Fruit fly (Drosophila melanogaster): ENCODE data around the gene CG43082.

The CG43082 gene

DNA sequence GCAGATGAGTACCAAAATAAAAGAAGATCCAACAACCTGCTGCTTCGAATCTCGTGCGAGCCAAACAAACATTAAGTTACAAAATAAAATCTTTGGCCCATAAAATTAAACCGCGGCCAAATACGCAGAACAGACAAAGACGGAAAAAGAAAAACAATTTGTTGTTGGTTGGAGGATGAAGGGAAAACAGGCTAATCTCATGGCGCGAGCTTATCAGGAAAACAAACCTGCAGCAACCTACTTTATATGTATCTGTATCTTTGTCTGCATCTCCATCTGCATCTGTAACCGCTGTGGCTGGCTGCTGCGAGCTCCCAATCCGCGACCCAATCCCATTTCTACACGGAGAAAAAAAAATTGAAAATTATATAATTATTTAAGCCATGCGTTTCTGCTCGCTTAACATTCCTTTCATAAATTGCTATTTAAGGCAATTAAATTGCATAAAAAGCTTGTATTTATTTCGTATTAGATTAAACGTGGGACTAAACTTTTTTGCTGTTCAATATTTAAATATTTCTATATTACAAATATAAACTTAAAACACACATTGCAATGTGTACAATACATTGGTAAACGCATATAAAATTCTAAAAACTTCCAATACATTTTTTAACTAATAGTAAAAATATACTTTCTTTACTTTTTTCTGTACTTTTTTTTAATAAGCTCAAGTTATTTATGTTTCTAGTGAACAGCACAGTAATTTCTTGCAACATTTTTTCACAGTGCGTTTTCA is 31.3 kb downstream of the CG43082 start (continued):
- no peak for TF ChIP-seq Hmr (GFP tag; optimal IDR thresholded peaks at IDR 0.05)
- peak; percentile 13 for TF ChIP-seq Nf-YB (GFP tag; optimal IDR thresholded peaks at IDR 0.05)
- no peak for TF ChIP-seq CG4360 (GFP tag; IDR thresholded peaks at IDR 0.05)
- TF ChIP-seq fu2 (GFP tag; optimal IDR thresholded peaks at IDR 0.05) = no peak
- no peak for TF ChIP-seq ken (GFP tag; IDR thresholded peaks at IDR 0.05)
- peak; percentile 3 for TF ChIP-seq Six4 (GFP tag; optimal IDR thresholded peaks at IDR 0.05)
- TF ChIP-seq hth (optimal IDR thresholded peaks at IDR 0.05) = no peak
- TF ChIP-seq CG17186 (GFP tag; optimal IDR thresholded peaks at IDR 0.05) = no peak
- no peak for TF ChIP-seq pum (GFP tag; optimal IDR thresholded peaks at IDR 0.05)
- no peak for TF ChIP-seq ac (GFP tag; optimal IDR thresholded peaks at IDR 0.05)
- TF ChIP-seq fd3F (GFP tag; optimal IDR thresholded peaks at IDR 0.05) = no peak
- no peak for TF ChIP-seq CG15011 (GFP tag; optimal IDR thresholded peaks at IDR 0.05)
- TF ChIP-seq Blimp-1 (GFP tag; optimal IDR thresholded peaks at IDR 0.05) = peak; percentile 36
- TF ChIP-seq CG1602 (GFP tag; optimal IDR thresholded peaks at IDR 0.05) = peak; percentile 45
- TF ChIP-seq gro (GFP tag; optimal IDR thresholded peaks at IDR 0.05) = no peak
- TF ChIP-seq CG32532 (GFP tag; IDR thresholded peaks at IDR 0.05) = no peak
- no peak for TF ChIP-seq E2f1 (GFP tag; IDR thresholded peaks at IDR 0.05)
- TF ChIP-seq Doc3 (GFP tag; IDR thresholded peaks at IDR 0.05; ENCODE audit: partially characterized antibody) = no peak
- no peak for TF ChIP-seq NfI (GFP tag; optimal IDR thresholded peaks at IDR 0.05)
- TF ChIP-seq row (GFP tag; IDR thresholded peaks at IDR 0.05) = 0 out of 3 replicates have a peak, but pooled peaks have one; percentile 20
- TF ChIP-seq chinmo (GFP tag; IDR thresholded peaks at IDR 0.05; ENCODE audit: partially characterized antibody) = no peak
- no peak for TF ChIP-seq z (GFP tag; IDR thresholded peaks at IDR 0.05)
- TF ChIP-seq mirr (GFP tag; optimal IDR thresholded peaks at IDR 0.05) = no peak
- TF ChIP-seq CG4328 (GFP tag; optimal IDR thresholded peaks at IDR 0.05) = no peak
- TF ChIP-seq CG7372 (GFP tag; IDR thresholded peaks at IDR 0.05) = no peak
- peak; percentile 13 for TF ChIP-seq gsb-n (tag; optimal IDR thresholded peaks at IDR 0.05)
- TF ChIP-seq CG12236 (GFP tag; optimal IDR thresholded peaks at IDR 0.05) = no peak
- TF ChIP-seq luna (GFP tag; optimal IDR thresholded peaks at IDR 0.05) = no peak
- TF ChIP-seq bsh (GFP tag; optimal IDR thresholded peaks at IDR 0.05) = peak in 1 of 2 experiments; percentile 41
- TF ChIP-seq H2.0 (GFP tag; IDR thresholded peaks at IDR 0.05) = no peak
- no peak for TF ChIP-seq HHEX (GFP tag; optimal IDR thresholded peaks at IDR 0.05)
- TF ChIP-seq CG3995 (GFP tag; optimal IDR thresholded peaks at IDR 0.05) = no peak
- TF ChIP-seq kah (GFP tag; optimal IDR thresholded peaks at IDR 0.05) = no peak
- peak; percentile 60 for TF ChIP-seq kni (GFP tag; optimal IDR thresholded peaks at IDR 0.05)
- TF ChIP-seq CG11560 (tag; IDR thresholded peaks at IDR 0.05) = no peak
- TF ChIP-seq CG12299 (tag; optimal IDR thresholded peaks at IDR 0.05) = no peak
- TF ChIP-seq danr (GFP tag; IDR thresholded peaks at IDR 0.05) = no peak
- 0 out of 3 replicates have a peak, but pooled peaks have one; percentile 24 for TF ChIP-seq croc (GFP tag; conservative IDR thresholded peaks at IDR 0.05)
- no peak for TF ChIP-seq CG3407 (GFP tag; optimal IDR thresholded peaks at IDR 0.05)
- TF ChIP-seq Side (GFP tag; optimal IDR thresholded peaks at IDR 0.05) = no peak
- no peak for TF ChIP-seq tll (GFP tag; optimal IDR thresholded peaks at IDR 0.05)
- TF ChIP-seq tgo (GFP tag; IDR thresholded peaks at IDR 0.05) = no peak
- TF ChIP-seq nom (GFP tag; optimal IDR thresholded peaks at IDR 0.05) = no peak
- TF ChIP-seq Hr78 (GFP tag; optimal IDR thresholded peaks at IDR 0.05) = no peak
- TF ChIP-seq MTF-1 (GFP tag; optimal IDR thresholded peaks at IDR 0.05; ENCODE audit: borderline replicate concordance) = no peak
- TF ChIP-seq mam (GFP tag; optimal IDR thresholded peaks at IDR 0.05) = no peak
- TF ChIP-seq CG18599 (GFP tag; optimal IDR thresholded peaks at IDR 0.05) = no peak
- TF ChIP-seq amos (GFP tag; IDR thresholded peaks at IDR 0.05; ENCODE audit: partially characterized antibody) = no peak
- no peak for TF ChIP-seq CG33213 (GFP tag; optimal IDR thresholded peaks at IDR 0.05)
